Worm (Caenorhabditis elegans) whole organism, L3 larva: Measurements from ENCODE around the gene gadr-3.

Experiments
- nhr-11 ChIP-seq: fragments of 150-350 bp; optimal IDR thresholded peaks from 2 replicates; lab custom pipeline; 2014; ENCODE audit warnings: missing biosample characterization, missing genetic modification characterization
- nhr-12 ChIP-seq: fragments of 150-350 bp; optimal IDR thresholded peaks from 2 replicates; lab custom pipeline; 2014; ENCODE audit warnings: missing biosample characterization, missing genetic modification characterization
- nhr-23 ChIP-seq: fragments of 150-350 bp; optimal IDR thresholded peaks from 2 replicates; lab custom pipeline; 2014; ENCODE audit warnings: missing biosample characterization, missing genetic modification reagents, missing genetic modification characterization
- nhr-237 ChIP-seq: fragments of 150-350 bp; optimal IDR thresholded peaks from 2 replicates; lab custom pipeline; 2014; ENCODE audit warnings: missing biosample characterization, missing genetic modification characterization
- nhr-25 ChIP-seq: sonication (generic microtip); optimal IDR thresholded peaks from 2 replicates; lab custom pipeline; 2017; ENCODE audit warnings: missing biosample characterization, missing genetic modification characterization
- pha-4 ChIP-seq: fragments of 150-350 bp; optimal IDR thresholded peaks from 2 replicates; lab custom pipeline; 2014; ENCODE audit warnings: missing biosample characterization, missing genetic modification reagents, missing genetic modification characterization
- sea-2 ChIP-seq: fragments of 150-350 bp; sonication (generic microtip); optimal IDR thresholded peaks from 4 replicates; lab custom pipeline; 2014; ENCODE audit warnings: missing biosample characterization, missing genetic modification reagents, missing genetic modification characterization
- skn-1 ChIP-seq: fragments of 150-350 bp; optimal IDR thresholded peaks from 2 replicates; lab custom pipeline; 2014; ENCODE audit warnings: missing biosample characterization, missing genetic modification characterization
- unc-39 ChIP-seq: sonication (generic microtip); optimal IDR thresholded peaks from 4 replicates; lab custom pipeline; 2017; ENCODE audit warnings: missing biosample characterization, missing genetic modification characterization

- TF ChIP-seq sea-2 (GFP tag; lab: Kevin White, UChicago) = no peak
- TF ChIP-seq skn-1 (tag; lab: Kevin White, UChicago) = no peak
- no peak for TF ChIP-seq nhr-11 (tag; lab: Kevin White, UChicago)
- no peak for TF ChIP-seq nhr-237
- TF ChIP-seq nhr-12 (tag; lab: Kevin White, UChicago) = no peak
- TF ChIP-seq nhr-25 (tag; lab: Kevin White, UChicago) = no peak
- no peak for TF ChIP-seq pha-4
- TF ChIP-seq unc-39 (tag; lab: Kevin White, UChicago) = no peak
- TF ChIP-seq nhr-23 (tag; lab: Kevin White, UChicago) = no peak
Observed at ce11 chrIII:6264447-6264846, 21.3 kb downstream of the gadr-3 start, which contains the start of gene srg-5.
